Worm (Caenorhabditis elegans): ENCODE data around the gene F20H11.1.

ce11 chrIII:6607067-6607466, 15.1 kb upstream of the F20H11.1 start:
- TF ChIP-seq ceh-43 (GFP tag; optimal IDR thresholded peaks at IDR 0.05) (no peak), unc-62 (GFP tag; optimal IDR thresholded peaks at IDR 0.05) (no peak), ces-1 (GFP tag; optimal IDR thresholded peaks at IDR 0.05) (no peak), unc-39 (tag; optimal IDR thresholded peaks at IDR 0.05) (no peak)
